Worm (Caenorhabditis elegans) whole organism, L3 larva: ENCODE measurements around the gene srw-39.

Experiments used
- R02D3.7 ChIP-seq: fragments of 150-350 bp; optimal IDR thresholded peaks from 2 replicates; lab custom pipeline; 2014; ENCODE audit warnings: missing biosample characterization, missing genetic modification characterization
- ZK546.5 ChIP-seq: sonication (generic microtip); optimal IDR thresholded peaks from 2 replicates; lab custom pipeline; 2017; ENCODE audit warnings: missing biosample characterization, missing genetic modification characterization
- aly-2 ChIP-seq: fragments of 150-350 bp; optimal IDR thresholded peaks from 2 replicates; lab custom pipeline; 2014; ENCODE audit warnings: missing biosample characterization, missing genetic modification characterization
- eor-1 ChIP-seq, 2 experiments: fragments of 150-350 bp; optimal IDR thresholded peaks; 2 replicates each; lab custom pipeline; 2014 to 2018; ENCODE audit warnings: missing biosample characterization in 2 of 2, missing genetic modification characterization in 2 of 2
- mdl-1 ChIP-seq: fragments of 150-350 bp; optimal IDR thresholded peaks from 2 replicates; lab custom pipeline; 2014; ENCODE audit warnings: missing biosample characterization, missing genetic modification characterization
- nfya-1 ChIP-seq: sonication (generic microtip); optimal IDR thresholded peaks from 2 replicates; lab custom pipeline; 2017; ENCODE audit warnings: missing genetic modification characterization, mild to moderate bottlenecking, missing compliant biosample characterization, antibody characterized with exemption, moderate library complexity; ENCODE audit not compliant: insufficient read depth
- nhr-25 ChIP-seq: sonication (generic microtip); optimal IDR thresholded peaks from 2 replicates; lab custom pipeline; 2017; ENCODE audit warnings: missing biosample characterization, missing genetic modification characterization
- nhr-43 ChIP-seq: sonication (generic microtip); optimal IDR thresholded peaks from 2 replicates; lab custom pipeline; 2016; ENCODE audit warnings: mild to moderate bottlenecking, missing genetic modification characterization, missing compliant biosample characterization; ENCODE audit not compliant: poor library complexity, severe bottlenecking
- nhr-76 ChIP-seq: fragments of 150-350 bp; sonication (generic microtip); optimal IDR thresholded peaks from 5 replicates; lab custom pipeline; 2014; ENCODE audit warnings: missing biosample characterization, missing genetic modification characterization
- unc-39 ChIP-seq: sonication (generic microtip); optimal IDR thresholded peaks from 4 replicates; lab custom pipeline; 2017; ENCODE audit warnings: missing biosample characterization, missing genetic modification characterization
- ztf-4 ChIP-seq: fragments of 150-350 bp; optimal IDR thresholded peaks from 2 replicates; lab custom pipeline; 2014; ENCODE audit warnings: missing biosample characterization, missing genetic modification characterization

Gene srw-39

ce11 chrV:20119770-20120169, 52.1 kb downstream of the srw-39 start:
- TF ChIP-seq ztf-4 (no peak), nfya-1 (no peak), nhr-43 (no peak), R02D3.7 (tag; lab: Kevin White, UChicago) (no peak), eor-1 (tag; optimal IDR thresholded peaks at IDR 0.05; lab: Kevin White, UChicago) (no peak), aly-2 (tag; lab: Kevin White, UChicago) (no peak), ZK546.5 (tag; lab: Kevin White, UChicago) (no peak), nhr-76 (tag; lab: Kevin White, UChicago) (no peak), nhr-25 (no peak), mdl-1 (tag; lab: Kevin White, UChicago) (no peak), unc-39 (no peak)
